Fruit fly (Drosophila melanogaster): ENCODE data around the gene CG43760.

DNA sequence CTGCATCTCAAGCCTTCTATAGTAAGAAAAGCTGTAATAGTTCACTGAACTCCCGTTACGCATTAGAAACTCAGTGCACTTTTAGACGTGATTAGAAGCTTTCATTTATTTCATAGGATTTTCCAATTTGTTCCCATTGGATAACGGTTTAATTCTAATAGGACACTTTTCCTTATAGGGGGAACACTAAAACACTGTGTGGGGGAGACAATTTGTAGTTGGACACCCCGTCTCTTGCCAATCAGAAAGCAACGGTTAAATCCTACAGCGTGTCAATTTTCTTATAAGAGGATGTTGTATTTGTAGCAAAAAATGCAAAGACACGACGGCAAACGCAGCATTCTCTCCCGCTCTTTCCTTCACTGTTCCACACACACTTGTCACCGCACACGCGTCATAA is 30.7 kb downstream of the CG43760 start:
- TF ChIP-seq OdsH (GFP tag; optimal IDR thresholded peaks at IDR 0.05) (no peak), Gug (GFP tag; IDR thresholded peaks at IDR 0.05) (no peak), CG6276 (GFP tag; optimal IDR thresholded peaks at IDR 0.05) (no peak), fd85E (GFP tag; optimal IDR thresholded peaks at IDR 0.05) (no peak), CG31627 (GFP tag; optimal IDR thresholded peaks at IDR 0.05) (no peak), CG6163 (GFP tag; IDR thresholded peaks at IDR 0.05) (no peak), CG11902 (GFP tag; optimal IDR thresholded peaks at IDR 0.05) (no peak), CG3032 (tag; optimal IDR thresholded peaks at IDR 0.05) (no peak), CG1621 (tag; optimal IDR thresholded peaks at IDR 0.05) (no peak), CG6808 (GFP tag; optimal IDR thresholded peaks at IDR 0.05) (no peak), Eip93F (GFP tag; optimal IDR thresholded peaks at IDR 0.05) (no peak), Blimp-1 (GFP tag; optimal IDR thresholded peaks at IDR 0.05) (no peak)

Data from whole organism, prepupa.